Worm (Caenorhabditis elegans) whole organism, L3 larva: ENCODE measurements around the gene K09F6.7.
"Not testable (repeated sequence)": the region's sequence is repeated elsewhere in the genome, so short reads cannot be mapped to it uniquely, and the experiment has no call there.

Source experiments
- R02D3.7 ChIP-seq: fragments of 150-350 bp; optimal IDR thresholded peaks from 2 replicates; lab custom pipeline; 2014; ENCODE audit warnings: missing biosample characterization, missing genetic modification characterization
- ZK546.5 ChIP-seq: sonication (generic microtip); optimal IDR thresholded peaks from 2 replicates; lab custom pipeline; 2017; ENCODE audit warnings: missing biosample characterization, missing genetic modification characterization
- aly-2 ChIP-seq: fragments of 150-350 bp; optimal IDR thresholded peaks from 2 replicates; lab custom pipeline; 2014; ENCODE audit warnings: missing biosample characterization, missing genetic modification characterization
- ama-1 ChIP-seq: fragments of 150-350 bp; optimal IDR thresholded peaks from 2 replicates; lab custom pipeline; 2018
- ceh-28 ChIP-seq: fragments of 150-350 bp; optimal IDR thresholded peaks from 2 replicates; lab custom pipeline; 2014; ENCODE audit warnings: missing biosample characterization, missing genetic modification reagents, missing genetic modification characterization
- ceh-82 ChIP-seq: fragments of 150-350 bp; optimal IDR thresholded peaks from 2 replicates; lab custom pipeline; 2014; ENCODE audit warnings: missing biosample characterization, missing genetic modification characterization
- ceh-9 ChIP-seq: sonication (generic microtip); optimal IDR thresholded peaks from 2 replicates; lab custom pipeline; 2018; ENCODE audit warnings: missing biosample characterization, missing genetic modification characterization
- daf-12 ChIP-seq: fragments of 150-350 bp; optimal IDR thresholded peaks from 2 replicates; lab custom pipeline; 2014; ENCODE audit warnings: missing biosample characterization, missing genetic modification reagents, missing genetic modification characterization
- egl-27 ChIP-seq: sonication (generic microtip); optimal IDR thresholded peaks from 4 replicates; lab custom pipeline; 2017; ENCODE audit warnings: missing biosample characterization, missing genetic modification reagents, missing genetic modification characterization
- egl-5 ChIP-seq: fragments of 150-350 bp; optimal IDR thresholded peaks from 2 replicates; lab custom pipeline; 2017; ENCODE audit warnings: missing biosample characterization, missing genetic modification reagents, missing genetic modification characterization, inconsistent platforms
- elt-1 ChIP-seq: fragments of 150-350 bp; optimal IDR thresholded peaks from 2 replicates; lab custom pipeline; 2014; ENCODE audit warnings: missing biosample characterization, missing genetic modification characterization
- elt-2 ChIP-seq: sonication (generic microtip); optimal IDR thresholded peaks from 2 replicates; lab custom pipeline; 2016; ENCODE audit warnings: missing genetic modification reagents, mild to moderate bottlenecking, missing genetic modification characterization, missing compliant biosample characterization
- eor-1 ChIP-seq, 2 experiments: fragments of 150-350 bp; optimal IDR thresholded peaks; 2 replicates each; lab custom pipeline; 2014 to 2018; ENCODE audit warnings: missing biosample characterization in 2 of 2, missing genetic modification characterization in 2 of 2
- fkh-10 ChIP-seq: sonication (generic microtip); optimal IDR thresholded peaks from 2 replicates; lab custom pipeline; 2017; ENCODE audit warnings: missing biosample characterization, missing genetic modification reagents, missing genetic modification characterization
- fkh-2 ChIP-seq: fragments of 150-350 bp; optimal IDR thresholded peaks from 2 replicates; lab custom pipeline; 2014; ENCODE audit warnings: missing biosample characterization, missing genetic modification reagents, missing genetic modification characterization
- hmg-11 ChIP-seq: sonication (generic microtip); optimal IDR thresholded peaks from 2 replicates; lab custom pipeline; 2016; ENCODE audit warnings: missing genetic modification characterization, missing compliant biosample characterization
- jun-1 ChIP-seq: fragments of 150-350 bp; optimal IDR thresholded peaks from 2 replicates; lab custom pipeline; 2014; ENCODE audit warnings: missing biosample characterization, missing genetic modification reagents, missing genetic modification characterization
- lin-15B ChIP-seq: fragments of 150-350 bp; optimal IDR thresholded peaks from 2 replicates; lab custom pipeline; 2014; ENCODE audit warnings: missing biosample characterization, missing genetic modification characterization
- lin-39 ChIP-seq: fragments of 150-350 bp; optimal IDR thresholded peaks from 2 replicates; lab custom pipeline; 2018; ENCODE audit warnings: missing biosample characterization, missing genetic modification reagents, missing genetic modification characterization
- lsy-12 ChIP-seq: sonication (generic microtip); optimal IDR thresholded peaks from 2 replicates; lab custom pipeline; 2016; ENCODE audit warnings: mild to moderate bottlenecking, missing genetic modification characterization, missing compliant biosample characterization
- mdl-1 ChIP-seq: fragments of 150-350 bp; optimal IDR thresholded peaks from 2 replicates; lab custom pipeline; 2014; ENCODE audit warnings: missing biosample characterization, missing genetic modification characterization
- nfya-1 ChIP-seq: sonication (generic microtip); optimal IDR thresholded peaks from 2 replicates; lab custom pipeline; 2017; ENCODE audit warnings: missing genetic modification characterization, mild to moderate bottlenecking, missing compliant biosample characterization, antibody characterized with exemption, moderate library complexity; ENCODE audit not compliant: insufficient read depth
- nhr-11 ChIP-seq: fragments of 150-350 bp; optimal IDR thresholded peaks from 2 replicates; lab custom pipeline; 2014; ENCODE audit warnings: missing biosample characterization, missing genetic modification characterization
- nhr-12 ChIP-seq: fragments of 150-350 bp; optimal IDR thresholded peaks from 2 replicates; lab custom pipeline; 2014; ENCODE audit warnings: missing biosample characterization, missing genetic modification characterization
- nhr-23 ChIP-seq: fragments of 150-350 bp; optimal IDR thresholded peaks from 2 replicates; lab custom pipeline; 2014; ENCODE audit warnings: missing biosample characterization, missing genetic modification reagents, missing genetic modification characterization
- nhr-237 ChIP-seq: fragments of 150-350 bp; optimal IDR thresholded peaks from 2 replicates; lab custom pipeline; 2014; ENCODE audit warnings: missing biosample characterization, missing genetic modification characterization
- nhr-67 ChIP-seq: fragments of 150-350 bp; optimal IDR thresholded peaks from 2 replicates; lab custom pipeline; 2014; ENCODE audit warnings: missing biosample characterization, missing genetic modification characterization
- nhr-76 ChIP-seq: fragments of 150-350 bp; sonication (generic microtip); optimal IDR thresholded peaks from 5 replicates; lab custom pipeline; 2014; ENCODE audit warnings: missing biosample characterization, missing genetic modification characterization
- pha-4 ChIP-seq: fragments of 150-350 bp; optimal IDR thresholded peaks from 2 replicates; lab custom pipeline; 2014; ENCODE audit warnings: missing biosample characterization, missing genetic modification reagents, missing genetic modification characterization
- sea-2 ChIP-seq: fragments of 150-350 bp; sonication (generic microtip); optimal IDR thresholded peaks from 4 replicates; lab custom pipeline; 2014; ENCODE audit warnings: missing biosample characterization, missing genetic modification reagents, missing genetic modification characterization
- skn-1 ChIP-seq: fragments of 150-350 bp; optimal IDR thresholded peaks from 2 replicates; lab custom pipeline; 2014; ENCODE audit warnings: missing biosample characterization, missing genetic modification characterization
- tbx-2 ChIP-seq: sonication (generic microtip); optimal IDR thresholded peaks from 2 replicates; lab custom pipeline; 2016; ENCODE audit warnings: mild to moderate bottlenecking, missing genetic modification characterization, missing compliant biosample characterization
- unc-39 ChIP-seq: sonication (generic microtip); optimal IDR thresholded peaks from 4 replicates; lab custom pipeline; 2017; ENCODE audit warnings: missing biosample characterization, missing genetic modification characterization
- unc-62 ChIP-seq: fragments of 150-350 bp; sonication (generic microtip); optimal IDR thresholded peaks from 4 replicates; lab custom pipeline; 2014; ENCODE audit warnings: missing biosample characterization, missing genetic modification reagents, missing genetic modification characterization
- zag-1 ChIP-seq: fragments of 150-350 bp; optimal IDR thresholded peaks from 2 replicates; lab custom pipeline; 2014; ENCODE audit warnings: missing biosample characterization, missing genetic modification characterization
- ztf-11 ChIP-seq: fragments of 150-350 bp; optimal IDR thresholded peaks from 2 replicates; lab custom pipeline; 2014; ENCODE audit warnings: missing biosample characterization, missing genetic modification characterization
- ztf-4 ChIP-seq: fragments of 150-350 bp; optimal IDR thresholded peaks from 2 replicates; lab custom pipeline; 2014; ENCODE audit warnings: missing biosample characterization, missing genetic modification characterization

The K09F6.7 gene

ce11 chrII:2277418-2277817, 14.5 kb downstream of the K09F6.7 start, which contains the start of gene K09F6.15:
Gene K09F6.15, minus strand, starts transcription at chrII:2277518.
- TF ChIP-seq unc-39 (tag; lab: Kevin White, UChicago) = no peak
- TF ChIP-seq nfya-1 (tag; lab: Kevin White, UChicago) = no peak
- no peak for TF ChIP-seq pha-4 (tag; lab: Kevin White, UChicago)
- no peak for TF ChIP-seq egl-27 (tag; lab: Kevin White, UChicago)
- TF ChIP-seq ceh-28 (tag; lab: Kevin White, UChicago) = no peak
- TF ChIP-seq nhr-67 (tag; lab: Kevin White, UChicago) = no peak
- TF ChIP-seq eor-1 (tag; optimal IDR thresholded peaks at IDR 0.05; lab: Kevin White, UChicago) = no peak
- TF ChIP-seq elt-2 (tag; lab: Kevin White, UChicago) = no peak
- no peak for TF ChIP-seq nhr-11 (tag; lab: Kevin White, UChicago)
- TF ChIP-seq egl-5 (tag; lab: Kevin White, UChicago) = no peak
- no peak for TF ChIP-seq unc-62 (GFP tag; lab: Kevin White, UChicago)
- no peak for TF ChIP-seq mdl-1 (tag; lab: Kevin White, UChicago)
- no peak for TF ChIP-seq tbx-2
- no peak for TF ChIP-seq skn-1 (tag; lab: Kevin White, UChicago)
- no peak for TF ChIP-seq hmg-11
- no peak for TF ChIP-seq lin-15B (tag; lab: Kevin White, UChicago)
- no peak for TF ChIP-seq lin-39 (tag; lab: Kevin White, UChicago)
- TF ChIP-seq ceh-82 (tag; lab: Kevin White, UChicago) = no peak
- TF ChIP-seq nhr-23 (tag; lab: Kevin White, UChicago) = no peak

ce11 chrII:2273750-2274149, 18.2 kb downstream of the K09F6.7 start:
- TF ChIP-seq egl-5 (tag; lab: Kevin White, UChicago) (no peak), ZK546.5 (no peak), elt-1 (tag; lab: Kevin White, UChicago) (no peak), R02D3.7 (tag; lab: Kevin White, UChicago) (no peak), eor-1 (tag; optimal IDR thresholded peaks at IDR 0.05; lab: Kevin White, UChicago) (no peak), nhr-23 (tag; lab: Kevin White, UChicago) (no peak), elt-2 (tag; lab: Kevin White, UChicago) (no peak), skn-1 (tag; lab: Kevin White, UChicago) (no peak), jun-1 (tag; lab: Kevin White, UChicago) (no peak), ama-1 (lab: Kevin White, UChicago) (no peak), unc-62 (GFP tag; lab: Kevin White, UChicago) (no peak), nhr-12 (tag; lab: Kevin White, UChicago) (no peak), ceh-82 (tag; lab: Kevin White, UChicago) (no peak), lin-39 (tag; lab: Kevin White, UChicago) (no peak), nfya-1 (tag; lab: Kevin White, UChicago) (no peak)

- not testable (repeated sequence) for TF ChIP-seq unc-39 (tag; lab: Kevin White, UChicago); egl-27 (tag; lab: Kevin White, UChicago); sea-2 (GFP tag; lab: Kevin White, UChicago)
- TF ChIP-seq, all 47 proteins: peak for 0; not testable (repeated sequence) for 47
These were observed 37.1 kb downstream of the K09F6.7 start, which contains the start of gene K09F6.3 for ce11 chrII:2254861-2255260. Gene K09F6.3, plus strand, starts transcription at chrII:2255161.

- TF ChIP-seq lin-15B (tag; lab: Kevin White, UChicago) = no peak
- no peak for TF ChIP-seq skn-1 (tag; lab: Kevin White, UChicago)
- TF ChIP-seq nhr-237 (tag; lab: Kevin White, UChicago) = no peak
- no peak for TF ChIP-seq fkh-2 (tag; lab: Kevin White, UChicago)
- no peak for TF ChIP-seq ceh-28 (tag; lab: Kevin White, UChicago)
- TF ChIP-seq unc-39 (tag; lab: Kevin White, UChicago) = no peak
- TF ChIP-seq ceh-9 (tag; lab: Kevin White, UChicago) = no peak
- no peak for TF ChIP-seq lsy-12
- no peak for TF ChIP-seq ztf-11 (tag; lab: Kevin White, UChicago)
- no peak for TF ChIP-seq ZK546.5
- TF ChIP-seq fkh-10 (GFP tag; lab: Kevin White, UChicago) = no peak
- TF ChIP-seq aly-2 = no peak
- no peak for TF ChIP-seq ztf-4 (tag; lab: Kevin White, UChicago)
- TF ChIP-seq sea-2 (GFP tag; lab: Kevin White, UChicago) = no peak
- no peak for TF ChIP-seq nhr-76 (tag; lab: Kevin White, UChicago)
- TF ChIP-seq daf-12 (tag; lab: Kevin White, UChicago) = no peak
- TF ChIP-seq lin-39 (tag; lab: Kevin White, UChicago) = no peak
- no peak for TF ChIP-seq eor-1 (tag; optimal IDR thresholded peaks at IDR 0.05; lab: Kevin White, UChicago)
- no peak for TF ChIP-seq zag-1 (tag; lab: Kevin White, UChicago)
These were observed 38.3 kb downstream of the K09F6.7 start for ce11 chrII:2253676-2254075.
